Worm (Caenorhabditis elegans) whole organism, L2 larva: ENCODE results near the gene F43C11.8.

ENCODE experiments used
- C34F6.9 ChIP-seq: fragments of 150-350 bp; optimal IDR thresholded peaks from 2 replicates; lab custom pipeline; 2014; ENCODE audit warnings: missing biosample characterization, missing genetic modification characterization
- F13H6.1 ChIP-seq: sonication (generic microtip); optimal IDR thresholded peaks from 2 replicates; lab custom pipeline; 2016; ENCODE audit warnings: missing genetic modification characterization, missing compliant biosample characterization
- R02D3.7 ChIP-seq: fragments of 150-350 bp; optimal IDR thresholded peaks from 2 replicates; lab custom pipeline; 2014; ENCODE audit warnings: missing biosample characterization, missing genetic modification characterization
- Y55F3AM.14 ChIP-seq: fragments of 200-800 bp; sonication (Bioruptor generic); optimal IDR thresholded peaks from 2 replicates; lab custom pipeline; 2018; ENCODE audit warnings: mild to moderate bottlenecking, missing genetic modification characterization, missing compliant biosample characterization
- alr-1 ChIP-seq: fragments of 150-350 bp; optimal IDR thresholded peaks from 2 replicates; lab custom pipeline; 2014; ENCODE audit warnings: missing biosample characterization, missing genetic modification characterization
- aly-2 ChIP-seq: fragments of 150-350 bp; optimal IDR thresholded peaks from 2 replicates; lab custom pipeline; 2014; ENCODE audit warnings: missing biosample characterization, missing genetic modification characterization
- ceh-82 ChIP-seq: fragments of 150-350 bp; optimal IDR thresholded peaks from 2 replicates; lab custom pipeline; 2014; ENCODE audit warnings: missing biosample characterization, missing genetic modification characterization
- crh-2 ChIP-seq: sonication (generic microtip); optimal IDR thresholded peaks from 2 replicates; lab custom pipeline; 2017; ENCODE audit warnings: missing biosample characterization, missing genetic modification characterization
- dmd-4 ChIP-seq: sonication (generic microtip); optimal IDR thresholded peaks from 2 replicates; lab custom pipeline; 2017; ENCODE audit warnings: missing biosample characterization, missing genetic modification characterization
- egl-27 ChIP-seq: sonication (generic microtip); optimal IDR thresholded peaks from 3 replicates; lab custom pipeline; 2017; ENCODE audit warnings: missing biosample characterization, missing genetic modification reagents, missing genetic modification characterization
- elt-1 ChIP-seq: fragments of 150-350 bp; optimal IDR thresholded peaks from 2 replicates; lab custom pipeline; 2014; ENCODE audit warnings: missing biosample characterization, missing genetic modification characterization
- elt-3 ChIP-seq: sonication (generic microtip); optimal IDR thresholded peaks from 2 replicates; lab custom pipeline; 2017; ENCODE audit warnings: missing biosample characterization, missing genetic modification characterization
- fos-1 ChIP-seq: fragments of 150-350 bp; optimal IDR thresholded peaks from 2 replicates; lab custom pipeline; 2014; ENCODE audit warnings: missing biosample characterization, missing genetic modification characterization
- gmeb-1 ChIP-seq: fragments of 150-350 bp; optimal IDR thresholded peaks from 2 replicates; lab custom pipeline; 2014; ENCODE audit warnings: missing biosample characterization, missing genetic modification characterization
- lin-13 ChIP-seq: fragments of 150-350 bp; optimal IDR thresholded peaks from 2 replicates; lab custom pipeline; 2014; ENCODE audit warnings: missing biosample characterization, missing genetic modification reagents, missing genetic modification characterization
- lsy-2 ChIP-seq, 2 experiments: fragments of 150-350 bp in 1 of 2; sonication (generic microtip) in 1 of 2; optimal IDR thresholded peaks; 2 replicates each; lab custom pipeline; 2014 to 2017; ENCODE audit warnings: missing biosample characterization in 2 of 2, missing genetic modification characterization in 2 of 2
- mab-5 ChIP-seq: fragments of 150-350 bp; optimal IDR thresholded peaks from 2 replicates; lab custom pipeline; 2014; ENCODE audit warnings: missing biosample characterization, missing genetic modification characterization
- mbf-1 ChIP-seq: sonication (generic microtip); optimal IDR thresholded peaks from 2 replicates; lab custom pipeline; 2017; ENCODE audit warnings: missing biosample characterization, missing genetic modification characterization
- mdl-1 ChIP-seq, 2 experiments: fragments of 150-350 bp in 1 of 2; sonication (generic microtip) in 1 of 2; optimal IDR thresholded peaks; 2 replicates each; lab custom pipeline; 2017; ENCODE audit warnings: missing biosample characterization in 2 of 2, missing genetic modification characterization in 2 of 2
- nhr-10 ChIP-seq: sonication (generic microtip); optimal IDR thresholded peaks from 2 replicates; lab custom pipeline; 2017; ENCODE audit warnings: missing biosample characterization, missing genetic modification characterization
- nhr-11 ChIP-seq: fragments of 150-350 bp; optimal IDR thresholded peaks from 2 replicates; lab custom pipeline; 2014; ENCODE audit warnings: missing biosample characterization, missing genetic modification characterization
- nhr-12 ChIP-seq: fragments of 150-350 bp; optimal IDR thresholded peaks from 2 replicates; lab custom pipeline; 2014; ENCODE audit warnings: missing biosample characterization, missing genetic modification characterization
- nhr-129 ChIP-seq: fragments of 150-350 bp; optimal IDR thresholded peaks from 2 replicates; lab custom pipeline; 2014; ENCODE audit warnings: missing biosample characterization, missing genetic modification characterization
- nhr-21 ChIP-seq: fragments of 150-350 bp; optimal IDR thresholded peaks from 2 replicates; lab custom pipeline; 2014; ENCODE audit warnings: missing biosample characterization, missing genetic modification characterization
- nhr-23 ChIP-seq: fragments of 150-350 bp; optimal IDR thresholded peaks from 2 replicates; lab custom pipeline; 2014; ENCODE audit warnings: missing biosample characterization, missing genetic modification reagents, missing genetic modification characterization
- nhr-237 ChIP-seq: fragments of 150-350 bp; optimal IDR thresholded peaks from 2 replicates; lab custom pipeline; 2014; ENCODE audit warnings: missing biosample characterization, missing genetic modification characterization
- nhr-6 ChIP-seq: fragments of 150-350 bp; optimal IDR thresholded peaks from 2 replicates; lab custom pipeline; 2014; ENCODE audit warnings: missing biosample characterization, missing genetic modification characterization
- peb-1 ChIP-seq: fragments of 150-350 bp; optimal IDR thresholded peaks from 2 replicates; lab custom pipeline; 2014; ENCODE audit warnings: missing biosample characterization, missing genetic modification characterization
- sem-4 ChIP-seq: fragments of 150-350 bp; optimal IDR thresholded peaks from 2 replicates; lab custom pipeline; 2014; ENCODE audit warnings: missing biosample characterization, missing genetic modification reagents, missing genetic modification characterization
- skn-1 ChIP-seq: sonication (generic microtip); optimal IDR thresholded peaks from 2 replicates; lab custom pipeline; 2017; ENCODE audit warnings: missing biosample characterization, missing genetic modification characterization
- sma-3 ChIP-seq: sonication (generic microtip); optimal IDR thresholded peaks from 2 replicates; lab custom pipeline; 2016; ENCODE audit warnings: missing genetic modification reagents, missing genetic modification characterization, missing compliant biosample characterization
- sma-9 ChIP-seq, 2 experiments: fragments of 150-350 bp in 1 of 2; sonication (generic microtip) in 1 of 2; optimal IDR thresholded peaks; 2 replicates each; lab custom pipeline; 2014 to 2016; ENCODE audit warnings: missing genetic modification characterization in 2 of 2, mild to moderate bottlenecking in 1 of 2, missing biosample characterization in 1 of 2, missing compliant biosample characterization in 1 of 2, missing genetic modification reagents in 1 of 2, moderate library complexity in 1 of 2
- snpc-4 ChIP-seq: fragments of 150-350 bp; optimal IDR thresholded peaks from 2 replicates; lab custom pipeline; 2014; ENCODE audit warnings: missing biosample characterization, missing genetic modification characterization
- unc-62 ChIP-seq: fragments of 150-350 bp; optimal IDR thresholded peaks from 2 replicates; lab custom pipeline; 2014; ENCODE audit warnings: missing biosample characterization, missing genetic modification reagents, missing genetic modification characterization
- zag-1 ChIP-seq: fragments of 150-350 bp; optimal IDR thresholded peaks from 2 replicates; lab custom pipeline; 2014; ENCODE audit warnings: missing biosample characterization, missing genetic modification characterization
- ztf-1 ChIP-seq: fragments of 200-800 bp; sonication (Bioruptor generic); conservative IDR thresholded peaks from 2 replicates; pipeline ENCODE4 v1.3.6; 2022; ENCODE audit warnings: missing genetic modification characterization, missing compliant biosample characterization
- ztf-11 ChIP-seq: sonication (generic microtip); optimal IDR thresholded peaks from 2 replicates; lab custom pipeline; 2017; ENCODE audit warnings: missing biosample characterization, missing genetic modification characterization
- ztf-4 ChIP-seq: fragments of 150-350 bp; optimal IDR thresholded peaks from 2 replicates; lab custom pipeline; 2014; ENCODE audit warnings: missing biosample characterization, missing genetic modification characterization

Gene F43C11.8

DNA sequence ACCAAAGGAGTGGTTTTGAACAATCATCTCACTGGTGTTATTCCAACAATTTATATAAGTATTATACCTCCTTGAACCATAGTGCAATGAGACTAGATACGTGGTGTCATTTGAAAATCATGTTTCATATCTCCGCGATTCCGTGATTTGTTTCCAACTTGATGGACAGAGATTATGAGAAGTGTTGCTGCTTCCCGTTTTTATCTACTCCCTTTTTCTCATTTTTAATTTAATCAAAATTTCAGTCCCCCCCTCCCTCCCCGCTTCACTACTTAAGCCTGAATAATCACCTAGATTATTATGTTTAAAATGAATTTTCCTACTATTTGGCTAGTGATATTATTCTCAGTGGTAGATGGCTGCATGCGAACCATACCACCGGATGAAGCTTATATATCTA lies 39.8 kb downstream of the F43C11.8 start, which contains the start of gene F16G10.3:
TSS of gene F16G10.3 (plus strand) at position 301 of the 400 bp plus-strand sequence.
- TF ChIP-seq skn-1 (no peak), nhr-129 (tag; lab: Kevin White, UChicago) (no peak), zag-1 (tag; lab: Kevin White, UChicago) (no peak), nhr-11 (tag; lab: Kevin White, UChicago) (no peak)

DNA sequence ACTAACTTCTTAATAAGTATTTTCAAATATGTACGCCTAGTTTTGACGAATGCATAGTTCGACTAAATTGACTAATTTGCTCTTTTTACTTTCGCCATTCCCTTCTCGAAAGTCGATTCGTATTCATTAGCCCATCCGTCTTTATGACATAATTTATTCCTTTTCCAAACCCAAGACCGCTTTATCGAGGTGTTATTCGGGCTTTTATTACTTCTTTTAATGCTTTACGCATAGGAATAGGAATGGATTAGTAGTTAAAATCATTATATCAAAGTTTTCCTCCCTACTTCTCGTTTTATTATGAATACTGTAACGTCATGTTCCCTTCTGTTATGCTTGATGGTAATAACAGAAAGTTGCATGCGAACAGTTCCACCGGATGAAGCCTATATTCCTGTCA lies 42.7 kb downstream of the F43C11.8 start, which contains the start of gene F16G10.2:
TSS of gene F16G10.2 (plus strand) at position 301 of the 400 bp plus-strand sequence.
- TF ChIP-seq nhr-21 (tag; lab: Kevin White, UChicago) (no peak), ztf-11 (no peak), zag-1 (tag; lab: Kevin White, UChicago) (no peak), mab-5 (no peak), snpc-4 (tag; lab: Kevin White, UChicago) (no peak), dmd-4 (tag; lab: Kevin White, UChicago) (no peak), crh-2 (tag; lab: Kevin White, UChicago) (no peak), nhr-10 (no peak), lin-13 (GFP tag; lab: Kevin White, UChicago) (no peak), sma-9 (GFP tag; optimal IDR thresholded peaks at IDR 0.05; lab: Kevin White, UChicago) (no peak), sma-9 (tag; optimal IDR thresholded peaks at IDR 0.05; lab: Kevin White, UChicago) (no peak), lsy-2 (tag; optimal IDR thresholded peaks at IDR 0.05; lab: Kevin White, UChicago) (no peak), nhr-23 (no peak)

DNA sequence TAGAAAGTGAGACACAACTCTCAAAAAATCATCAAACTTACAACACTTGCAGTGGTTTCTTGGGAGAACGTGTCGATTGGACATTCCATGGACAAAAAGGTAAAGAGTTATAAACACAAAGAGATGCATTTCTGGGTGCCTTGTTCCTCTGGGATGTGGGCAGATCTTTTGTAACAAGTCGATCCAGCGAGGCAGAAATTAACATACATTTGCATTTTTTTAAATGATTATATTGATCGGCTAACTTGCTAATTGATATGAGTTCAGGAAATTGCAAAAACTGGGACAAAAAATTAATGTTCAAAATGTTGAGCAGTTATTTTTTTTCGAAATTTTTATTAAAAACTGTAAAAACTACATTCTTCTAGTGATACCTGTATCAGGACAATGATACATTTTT lies 45.4 kb downstream of the F43C11.8 start, which contains the start of gene F16G10.6:
TSS of gene F16G10.6 (minus strand) at position 101 of the 400 bp plus-strand sequence.
- no peak for TF ChIP-seq ztf-1 (GFP tag; lab: Robert Waterston, UW)
- no peak for TF ChIP-seq elt-1 (tag; lab: Kevin White, UChicago)
- no peak for TF ChIP-seq F13H6.1
- no peak for TF ChIP-seq lsy-2 (tag; optimal IDR thresholded peaks at IDR 0.05; lab: Kevin White, UChicago)
- TF ChIP-seq nhr-12 (tag; lab: Kevin White, UChicago), result no peak
- no peak for TF ChIP-seq ceh-82 (tag; lab: Kevin White, UChicago)
- no peak for TF ChIP-seq ztf-4 (tag; lab: Kevin White, UChicago)
- no peak for TF ChIP-seq nhr-237 (tag; lab: Kevin White, UChicago)
- TF ChIP-seq R02D3.7 (tag; lab: Kevin White, UChicago), result no peak
- no peak for TF ChIP-seq elt-3 (tag; lab: Kevin White, UChicago)
- TF ChIP-seq aly-2 (tag; lab: Kevin White, UChicago), result no peak
- TF ChIP-seq C34F6.9 (tag; lab: Kevin White, UChicago), result no peak
- no peak for TF ChIP-seq alr-1 (tag; lab: Kevin White, UChicago)
- no peak for TF ChIP-seq nhr-6 (tag; lab: Kevin White, UChicago)
- no peak for TF ChIP-seq crh-2 (tag; lab: Kevin White, UChicago)
- TF ChIP-seq unc-62 (GFP tag; lab: Kevin White, UChicago), result no peak
- no peak for TF ChIP-seq sem-4 (tag; lab: Kevin White, UChicago)
- TF ChIP-seq mbf-1, result no peak
- no peak for TF ChIP-seq nhr-11 (tag; lab: Kevin White, UChicago)
- TF ChIP-seq skn-1, result no peak

DNA sequence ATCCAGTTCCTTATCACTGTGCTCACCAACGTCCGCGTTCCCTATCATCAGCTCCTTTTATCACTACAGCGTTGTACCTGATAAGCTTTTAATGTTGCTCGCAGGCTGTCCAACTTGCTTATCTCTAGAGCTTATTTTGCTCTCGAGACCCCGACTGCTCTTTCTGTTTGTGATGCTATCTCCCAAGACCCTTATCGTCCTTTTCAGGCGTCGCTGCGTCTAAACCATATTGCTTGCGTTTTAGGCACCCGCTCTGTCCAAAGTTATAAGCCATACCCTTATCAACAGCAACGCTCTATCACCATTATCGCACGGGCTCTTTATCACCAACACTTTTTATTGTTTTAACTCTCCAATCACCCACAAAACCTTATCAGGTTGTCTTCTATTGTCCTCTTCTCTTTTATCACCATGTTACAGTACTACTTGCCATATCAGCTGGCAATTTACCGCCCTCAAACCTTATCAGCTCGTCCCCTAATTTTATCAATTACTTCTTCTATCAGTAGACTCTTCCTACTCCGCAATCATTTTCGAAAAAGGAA lies 46.2 kb downstream of the F43C11.8 start:
- TF ChIP-seq C34F6.9 (tag; lab: Kevin White, UChicago) (no peak), skn-1 (peak; percentile 18), Y55F3AM.14 (GFP tag; lab: Kevin White, UChicago) (peak; percentile 31), elt-1 (tag; lab: Kevin White, UChicago) (no peak), aly-2 (tag; lab: Kevin White, UChicago) (no peak), mdl-1 (tag; optimal IDR thresholded peaks at IDR 0.05; lab: Kevin White, UChicago) (peak in 1 of 2 experiments; percentile 20), sma-9 (GFP tag; optimal IDR thresholded peaks at IDR 0.05; lab: Kevin White, UChicago) (peak; percentile 79), sma-9 (tag; optimal IDR thresholded peaks at IDR 0.05; lab: Kevin White, UChicago) (no peak), zag-1 (tag; lab: Kevin White, UChicago) (no peak), sma-3 (peak; percentile 94), peb-1 (tag; lab: Kevin White, UChicago) (no peak), crh-2 (tag; lab: Kevin White, UChicago) (peak; percentile 88), nhr-21 (tag; lab: Kevin White, UChicago) (peak; percentile 5), lsy-2 (tag; optimal IDR thresholded peaks at IDR 0.05; lab: Kevin White, UChicago) (peak; percentile 31 to 81), gmeb-1 (tag; lab: Kevin White, UChicago) (peak; percentile 54), egl-27 (tag; lab: Kevin White, UChicago) (peak; percentile 97), F13H6.1 (peak; percentile 67), fos-1 (tag; lab: Kevin White, UChicago) (peak; percentile 94)
